Fruit fly (Drosophila melanogaster): Measurements from ENCODE around the gene Atg4a.

Atg4a gene

dm6 chr2L:1077053-1077452 lies 3.7 kb upstream of the Atg4a start (continued):
- TF ChIP-seq CG1024 (GFP tag; IDR thresholded peaks at IDR 0.05) (no peak), ash1 (GFP tag; optimal IDR thresholded peaks at IDR 0.05) (no peak), run (tag; optimal IDR thresholded peaks at IDR 0.05) (no peak), nerfin-2 (GFP tag; IDR thresholded peaks at IDR 0.05; ENCODE audit: partially characterized antibody) (no peak), CG7357 (GFP tag; IDR thresholded peaks at IDR 0.05) (no peak), sob (GFP tag; IDR thresholded peaks at IDR 0.05) (no peak), sens (GFP tag) (peak; percentile 82), CG6689 (GFP tag; IDR thresholded peaks at IDR 0.05) (no peak), oc (tag; optimal IDR thresholded peaks at IDR 0.05) (peak; percentile 28), CG10366 (GFP tag; IDR thresholded peaks at IDR 0.05) (no peak), Tbp (GFP tag; optimal IDR thresholded peaks at IDR 0.05) (no peak), stwl (tag; optimal IDR thresholded peaks at IDR 0.05) (no peak), CG6175 (GFP tag; IDR thresholded peaks at IDR 0.05) (no peak), CG13775 (GFP tag; optimal IDR thresholded peaks at IDR 0.05) (peak; percentile 3), CG4360 (GFP tag; IDR thresholded peaks at IDR 0.05) (no peak; the same call in 1 of the 2 replicates), cato (GFP tag; optimal IDR thresholded peaks at IDR 0.05; ENCODE audit: borderline replicate concordance) (no peak), Aef1 (GFP tag; IDR thresholded peaks at IDR 0.05) (peak; percentile 34; the same call in 1 of the 3 replicates), CG3995 (GFP tag; optimal IDR thresholded peaks at IDR 0.05) (peak; percentile 84), fd96Cb (tag; optimal IDR thresholded peaks at IDR 0.05) (no peak), Sox100B (GFP tag; optimal IDR thresholded peaks at IDR 0.05) (no peak), bigmax (GFP tag; optimal IDR thresholded peaks at IDR 0.05) (no peak), CG8478 (optimal IDR thresholded peaks at IDR 0.05) (peak; percentile 91), NC2β (GFP tag; optimal IDR thresholded peaks at IDR 0.05) (no peak), CG33213 (GFP tag; optimal IDR thresholded peaks at IDR 0.05) (no peak), Hmx (GFP tag; optimal IDR thresholded peaks at IDR 0.05) (no peak), lola (GFP tag; optimal IDR thresholded peaks at IDR 0.05) (peak in 1 of 3 experiments; percentile 58), amos (GFP tag; IDR thresholded peaks at IDR 0.05; ENCODE audit: partially characterized antibody) (peak; percentile 42; the same call in 1 of the 2 replicates), row (GFP tag; IDR thresholded peaks at IDR 0.05) (no peak), fru (optimal IDR thresholded peaks at IDR 0.05) (no peak), shn (GFP tag; optimal IDR thresholded peaks at IDR 0.05) (no peak), CG6254 (GFP tag; optimal IDR thresholded peaks at IDR 0.05) (no peak), Bgb (GFP tag; IDR thresholded peaks at IDR 0.05; ENCODE audit: partially characterized antibody) (peak; percentile 53; the same call in 1 of the 2 replicates), CG8359 (GFP tag; optimal IDR thresholded peaks at IDR 0.05; ENCODE audit: borderline replicate concordance) (no peak), CG8290 (GFP tag; optimal IDR thresholded peaks at IDR 0.05) (no peak), CG8290 (tag; optimal IDR thresholded peaks at IDR 0.05) (peak in 1 of 2 experiments; percentile 52), gce (GFP tag; IDR thresholded peaks at IDR 0.05) (no peak), CG8765 (GFP tag; IDR thresholded peaks at IDR 0.05) (no peak), Nf-YB (GFP tag; optimal IDR thresholded peaks at IDR 0.05) (no peak), CrebB (tag; optimal IDR thresholded peaks at IDR 0.05) (no peak), Xrp1 (GFP tag; IDR thresholded peaks at IDR 0.05) (no peak), hbn (GFP tag; IDR thresholded peaks at IDR 0.05; ENCODE audit: partially characterized antibody) (no peak), CG4854 (GFP tag; optimal IDR thresholded peaks at IDR 0.05) (no peak), abd-A (tag; optimal IDR thresholded peaks at IDR 0.05) (peak; percentile 6), CG32772 (GFP tag; IDR thresholded peaks at IDR 0.05) (no peak), CG17361 (GFP tag; IDR thresholded peaks at IDR 0.05) (no peak), CG3847 (GFP tag; IDR thresholded peaks at IDR 0.05) (no peak), CG30431 (GFP tag; optimal IDR thresholded peaks at IDR 0.05) (no peak), Trl (optimal IDR thresholded peaks at IDR 0.05) (peak in 1 of 2 experiments; percentile 60), Trl (GFP tag; optimal IDR thresholded peaks at IDR 0.05) (no peak), CG7963 (GFP tag; IDR thresholded peaks at IDR 0.05; ENCODE audit: partially characterized antibody) (no peak), Atf3 (GFP tag; optimal IDR thresholded peaks at IDR 0.05) (no peak), danr (GFP tag; IDR thresholded peaks at IDR 0.05) (no peak), CG5245 (GFP tag; optimal IDR thresholded peaks at IDR 0.05) (no peak)

Data from whole organism, embryonic.